Fruit fly (Drosophila melanogaster): ENCODE measurements around the gene CG7330.

Gene CG7330

dm6 chr3L:18185542-18186312 is 37.0 kb downstream of the CG7330 start, which contains the start of gene hid (continued):
- TF ChIP-seq klu (GFP tag; IDR thresholded peaks at IDR 0.05) (peak; percentile 77; the same call in 1 of the 2 replicates), CG34422 (GFP tag; IDR thresholded peaks at IDR 0.05) (peak; percentile 82), Asciz (GFP tag; optimal IDR thresholded peaks at IDR 0.05) (peak; percentile 76), twi (tag; optimal IDR thresholded peaks at IDR 0.05) (peak; percentile 87), sens-2 (GFP tag; IDR thresholded peaks at IDR 0.05) (no peak), toy (GFP tag; IDR thresholded peaks at IDR 0.05) (no peak), slbo (GFP tag; IDR thresholded peaks at IDR 0.05) (no peak; the same call in none of the 2 replicates), h (optimal IDR thresholded peaks at IDR 0.05) (no peak), CG11723 (GFP tag; optimal IDR thresholded peaks at IDR 0.05) (peak; percentile 66), Bdp1 (GFP tag; optimal IDR thresholded peaks at IDR 0.05) (peak; percentile 74), CG3281 (GFP tag; optimal IDR thresholded peaks at IDR 0.05) (peak; percentile 72), CoRest (tag; optimal IDR thresholded peaks at IDR 0.05) (peak; percentile 92), chif (GFP tag; optimal IDR thresholded peaks at IDR 0.05) (peak; percentile 64 to 93), CG1832 (GFP tag; optimal IDR thresholded peaks at IDR 0.05) (peak; percentile 35), mld (GFP tag; IDR thresholded peaks at IDR 0.05; ENCODE audit: partially characterized antibody) (no peak), CG9876 (GFP tag; optimal IDR thresholded peaks at IDR 0.05) (peak; percentile 44), hth (optimal IDR thresholded peaks at IDR 0.05) (no peak), CG6791 (GFP tag; IDR thresholded peaks at IDR 0.05; ENCODE audit: partially characterized antibody) (peak; percentile 54; the same call in 1 of the 3 replicates), TFAM (GFP tag; optimal IDR thresholded peaks at IDR 0.05) (peak; percentile 53), CG7357 (GFP tag; IDR thresholded peaks at IDR 0.05) (peak; percentile 73; the same call in 2 of the 3 replicates), CG4730 (GFP tag; IDR thresholded peaks at IDR 0.05) (peak; percentile 75), CG12236 (GFP tag; optimal IDR thresholded peaks at IDR 0.05) (peak; percentile 69), pros (GFP tag; optimal IDR thresholded peaks at IDR 0.05) (peak; percentile 90), gt (GFP tag; IDR thresholded peaks at IDR 0.05) (peak; percentile 52; the same call in 1 of the 2 replicates), tin (GFP tag; optimal IDR thresholded peaks at IDR 0.05) (peak; percentile 87), CG31441 (GFP tag; IDR thresholded peaks at IDR 0.05) (peak; percentile 89), caup (GFP tag; optimal IDR thresholded peaks at IDR 0.05; ENCODE audit: severe bottlenecking) (peak; percentile 50), Trl (optimal IDR thresholded peaks at IDR 0.05) (peak; percentile 63 to 84), Trl (GFP tag; optimal IDR thresholded peaks at IDR 0.05) (peak; percentile 86), CG16863 (GFP tag; optimal IDR thresholded peaks at IDR 0.05) (peak; percentile 88), fu2 (GFP tag; optimal IDR thresholded peaks at IDR 0.05) (peak; percentile 74), Ets97D (GFP tag; optimal IDR thresholded peaks at IDR 0.05) (peak; percentile 69), cas (GFP tag; IDR thresholded peaks at IDR 0.05) (0 out of 2 replicates have a peak, but pooled peaks have one; percentile 51), Dip3 (GFP tag; optimal IDR thresholded peaks at IDR 0.05) (peak; percentile 49), Doc3 (GFP tag; IDR thresholded peaks at IDR 0.05; ENCODE audit: partially characterized antibody) (no peak), Dref (GFP tag; IDR thresholded peaks at IDR 0.05) (no peak), CG17802 (tag; optimal IDR thresholded peaks at IDR 0.05) (peak; percentile 26), ERR (GFP tag; optimal IDR thresholded peaks at IDR 0.05) (peak; percentile 70), Opbp (GFP tag; IDR thresholded peaks at IDR 0.05; ENCODE audit: partially characterized antibody) (no peak), MTF-1 (GFP tag; optimal IDR thresholded peaks at IDR 0.05; ENCODE audit: borderline replicate concordance) (peak; percentile 28), HLH54F (GFP tag; optimal IDR thresholded peaks at IDR 0.05) (peak; percentile 79), CG18262 (tag; optimal IDR thresholded peaks at IDR 0.05) (peak; percentile 92), zen (tag; optimal IDR thresholded peaks at IDR 0.05) (peak; percentile 90), CG1603 (tag; optimal IDR thresholded peaks at IDR 0.05) (peak; percentile 83), CG8089 (GFP tag; optimal IDR thresholded peaks at IDR 0.05) (peak; percentile 80), jing (GFP tag; optimal IDR thresholded peaks at IDR 0.05) (peak; percentile 77), CG12104 (GFP tag; optimal IDR thresholded peaks at IDR 0.05) (peak; percentile 80), vnd (GFP tag; IDR thresholded peaks at IDR 0.05; ENCODE audit: partially characterized antibody) (no peak), trh (GFP tag; optimal IDR thresholded peaks at IDR 0.05) (peak; percentile 85), aop (GFP tag; IDR thresholded peaks at IDR 0.05) (no peak)

All from whole organism, embryonic.